Worm (Caenorhabditis elegans) whole organism, young adult: ENCODE measurements around the gene nhr-142.

Experiments used
- B0035.1 ChIP-seq: sonication (generic microtip); optimal IDR thresholded peaks from 2 replicates; lab custom pipeline; 2016; ENCODE audit warnings: missing genetic modification characterization, mild to moderate bottlenecking, missing compliant biosample characterization, missing genotype, missing genetic modification reagents
- C06A6.2 ChIP-seq: fragments of 200-800 bp; sonication (Bioruptor generic); conservative IDR thresholded peaks from 2 replicates; pipeline ENCODE4 v1.3.6; 2022; ENCODE audit warnings: missing genetic modification characterization, missing compliant biosample characterization
- F22D6.2 ChIP-seq: sonication (generic microtip); optimal IDR thresholded peaks from 2 replicates; lab custom pipeline; 2016; ENCODE audit warnings: mild to moderate bottlenecking, missing genetic modification characterization, missing compliant biosample characterization
- F33H1.4 ChIP-seq: fragments of 200-800 bp; sonication (Bioruptor generic); IDR thresholded peaks from 2 replicates; pipeline ENCODE4 v1.3.6; 2022; ENCODE audit warnings: missing genetic modification reagents, missing genetic modification characterization, missing compliant biosample characterization
- F37B4.10 ChIP-seq: fragments of 200-800 bp; sonication (Bioruptor generic); IDR thresholded peaks from 2 replicates; pipeline ENCODE4 v1.3.6; 2022; ENCODE audit warnings: missing genetic modification characterization, missing compliant biosample characterization
- F49E8.2 ChIP-seq: sonication (generic microtip); optimal IDR thresholded peaks from 3 replicates; lab custom pipeline; 2017; ENCODE audit warnings: missing genetic modification characterization, mild to moderate bottlenecking, missing compliant biosample characterization, antibody characterized with exemption, moderate library complexity; ENCODE audit not compliant: insufficient read depth
- F57A8.1 ChIP-seq: fragments of 200-800 bp; sonication (Bioruptor generic); optimal IDR thresholded peaks from 2 replicates; lab custom pipeline; 2018; ENCODE audit warnings: mild to moderate bottlenecking, missing genetic modification characterization, moderate library complexity, missing compliant biosample characterization
- K12H6.12 ChIP-seq: fragments of 200-800 bp; sonication (Bioruptor generic); optimal IDR thresholded peaks from 2 replicates; lab custom pipeline; 2018; ENCODE audit warnings: mild to moderate bottlenecking, missing genetic modification characterization, missing compliant biosample characterization
- Y53G8AR.9 ChIP-seq: fragments of 200-800 bp; sonication (Bioruptor generic); conservative IDR thresholded peaks from 2 replicates; pipeline ENCODE4 v1.3.6; 2022; ENCODE audit warnings: missing genetic modification reagents, missing genetic modification characterization, missing compliant biosample characterization
- akir-1 ChIP-seq: fragments of 200-800 bp; sonication (Bioruptor generic); optimal IDR thresholded peaks from 2 replicates; lab custom pipeline; 2018; ENCODE audit warnings: mild to moderate bottlenecking, missing genetic modification characterization, moderate library complexity, missing compliant biosample characterization
- ama-1 ChIP-seq, 3 experiments: fragments of 150-350 bp in 1 of 3; sonication (generic microtip) in 2 of 3; optimal IDR thresholded peaks; 2 replicates each; lab custom pipeline; 2014 to 2018; ENCODE audit warnings: missing biosample characterization in 2 of 3, missing genetic modification characterization in 2 of 3, missing genetic modification reagents in 2 of 3
- aptf-2 ChIP-seq: fragments of 200-800 bp; sonication (Bioruptor generic); conservative IDR thresholded peaks from 2 replicates; pipeline ENCODE4 v1.3.6; 2022; ENCODE audit warnings: missing genetic modification reagents, missing genetic modification characterization, missing compliant biosample characterization
- aptf-3 ChIP-seq: fragments of 200-800 bp; sonication (Bioruptor generic); IDR thresholded peaks from 2 replicates; pipeline ENCODE4 v1.3.6; 2022; ENCODE audit warnings: missing genetic modification characterization, missing compliant biosample characterization
- athp-1 ChIP-seq: sonication (generic microtip); optimal IDR thresholded peaks from 2 replicates; lab custom pipeline; 2017; ENCODE audit warnings: mild to moderate bottlenecking, missing genetic modification characterization, missing compliant biosample characterization
- attf-3 ChIP-seq: fragments of 200-800 bp; sonication (Bioruptor generic); conservative IDR thresholded peaks from 2 replicates; pipeline ENCODE4 v1.3.6; 2022; ENCODE audit warnings: missing genetic modification reagents, missing genetic modification characterization, missing compliant biosample characterization
- bed-1 ChIP-seq: fragments of 200-800 bp; sonication (Bioruptor generic); IDR thresholded peaks from 2 replicates; pipeline ENCODE4 v1.3.6; 2022; ENCODE audit warnings: missing genetic modification reagents, missing genetic modification characterization, missing compliant biosample characterization
- ceh-79 ChIP-seq: sonication (generic microtip); optimal IDR thresholded peaks from 2 replicates; lab custom pipeline; 2017; ENCODE audit warnings: mild to moderate bottlenecking, missing genetic modification characterization, missing compliant biosample characterization
- chd-7 ChIP-seq: sonication (generic microtip); optimal IDR thresholded peaks from 2 replicates; lab custom pipeline; 2016; ENCODE audit warnings: mild to moderate bottlenecking, missing genetic modification characterization, moderate library complexity, missing compliant biosample characterization
- die-1 ChIP-seq: sonication (generic microtip); optimal IDR thresholded peaks from 2 replicates; lab custom pipeline; 2016; ENCODE audit warnings: missing genotype, mild to moderate bottlenecking, missing genetic modification characterization, missing compliant biosample characterization
- dox-1 ChIP-seq: fragments of 200-800 bp; sonication (Bioruptor generic); IDR thresholded peaks from 2 replicates; pipeline ENCODE4 v1.3.6; 2022; ENCODE audit warnings: missing genetic modification reagents, missing genetic modification characterization, missing compliant biosample characterization
- dpff-1 ChIP-seq: sonication (generic microtip); optimal IDR thresholded peaks from 2 replicates; lab custom pipeline; 2017; ENCODE audit warnings: mild to moderate bottlenecking, missing genetic modification characterization, missing compliant biosample characterization
- dpl-1 ChIP-seq: fragments of 150-350 bp; optimal IDR thresholded peaks from 2 replicates; lab custom pipeline; 2014; ENCODE audit warnings: missing biosample characterization, missing genetic modification reagents, missing genetic modification characterization
- efl-1 ChIP-seq: fragments of 150-350 bp; optimal IDR thresholded peaks from 2 replicates; lab custom pipeline; 2014; ENCODE audit warnings: missing biosample characterization, missing genetic modification reagents, missing genetic modification characterization
- hlh-26 ChIP-seq: fragments of 200-800 bp; sonication (Bioruptor generic); conservative IDR thresholded peaks from 2 replicates; pipeline ENCODE4 v1.3.6; 2022; ENCODE audit warnings: missing genetic modification reagents, missing genetic modification characterization, missing compliant biosample characterization
- hsf-1 ChIP-seq: fragments of 200-800 bp; sonication (Bioruptor generic); IDR thresholded peaks from 2 replicates; pipeline ENCODE4 v1.3.6; 2022; ENCODE audit warnings: missing genetic modification reagents, missing genetic modification characterization, missing compliant biosample characterization
- lin-40 ChIP-seq: sonication (generic microtip); optimal IDR thresholded peaks from 2 replicates; lab custom pipeline; 2016; ENCODE audit warnings: missing genetic modification characterization, mild to moderate bottlenecking, missing compliant biosample characterization, missing genotype, missing genetic modification reagents
- lin-54 ChIP-seq: fragments of 200-800 bp; sonication (Bioruptor generic); optimal IDR thresholded peaks from 2 replicates; lab custom pipeline; 2018; ENCODE audit warnings: mild to moderate bottlenecking, missing genetic modification characterization, missing compliant biosample characterization
- madf-3 ChIP-seq: fragments of 200-800 bp; sonication (Bioruptor generic); IDR thresholded peaks from 2 replicates; pipeline ENCODE4 v1.3.6; 2022; ENCODE audit warnings: missing genetic modification reagents, missing genetic modification characterization, missing compliant biosample characterization
- madf-6 ChIP-seq: fragments of 200-800 bp; sonication (Bioruptor generic); IDR thresholded peaks from 2 replicates; pipeline ENCODE4 v1.3.6; 2022; ENCODE audit warnings: missing genetic modification reagents, missing genetic modification characterization, missing compliant biosample characterization
- nfyb-1 ChIP-seq: fragments of 200-800 bp; sonication (Bioruptor generic); IDR thresholded peaks from 2 replicates; pipeline ENCODE4 v1.3.6; 2022; ENCODE audit warnings: missing genetic modification reagents, missing genetic modification characterization, missing compliant biosample characterization
- nhr-80 ChIP-seq: sonication (generic microtip); optimal IDR thresholded peaks from 2 replicates; lab custom pipeline; 2016; ENCODE audit warnings: missing genetic modification characterization, missing compliant biosample characterization
- rcor-1 ChIP-seq: fragments of 200-800 bp; sonication (Bioruptor generic); IDR thresholded peaks from 2 replicates; pipeline ENCODE4 v1.3.6; 2022; ENCODE audit warnings: missing genetic modification reagents, missing genetic modification characterization, missing compliant biosample characterization
- rec-8 ChIP-seq, 2 experiments: sonication (generic microtip); optimal IDR thresholded peaks; 2 replicates each; lab custom pipeline; 2016; ENCODE audit warnings: mild to moderate bottlenecking in 2 of 2, missing genetic modification characterization in 2 of 2, missing genetic modification reagents in 2 of 2, missing genotype in 2 of 2, missing biosample characterization in 1 of 2, missing compliant biosample characterization in 1 of 2, moderate library complexity in 1 of 2
- repo-1 ChIP-seq: sonication (generic microtip); optimal IDR thresholded peaks from 2 replicates; lab custom pipeline; 2017; ENCODE audit warnings: mild to moderate bottlenecking, missing genetic modification characterization, missing compliant biosample characterization
- somi-1 ChIP-seq: fragments of 200-800 bp; sonication (Bioruptor generic); optimal IDR thresholded peaks from 2 replicates; lab custom pipeline; 2018; ENCODE audit warnings: mild to moderate bottlenecking, missing genetic modification characterization, missing compliant biosample characterization
- tbp1 ChIP-seq: fragments of 200-800 bp; sonication (Bioruptor generic); optimal IDR thresholded peaks from 2 replicates; lab custom pipeline; 2018; ENCODE audit warnings: mild to moderate bottlenecking, missing genetic modification characterization, missing compliant biosample characterization
- unc-130 ChIP-seq: sonication (generic microtip); optimal IDR thresholded peaks from 2 replicates; lab custom pipeline; 2016; ENCODE audit warnings: missing genetic modification reagents, missing genetic modification characterization, missing compliant biosample characterization
- zfh-2 ChIP-seq: fragments of 200-800 bp; sonication (Bioruptor generic); conservative IDR thresholded peaks from 2 replicates; pipeline ENCODE4 v1.3.6; 2022; ENCODE audit warnings: missing genetic modification reagents, missing genetic modification characterization, missing compliant biosample characterization
- zim-3 ChIP-seq: sonication (generic microtip); optimal IDR thresholded peaks from 2 replicates; lab custom pipeline; 2017; ENCODE audit warnings: mild to moderate bottlenecking, missing genetic modification characterization, moderate library complexity, missing compliant biosample characterization
- ztf-26 ChIP-seq: sonication (generic microtip); optimal IDR thresholded peaks from 2 replicates; lab custom pipeline; 2017; ENCODE audit warnings: missing genetic modification characterization, missing compliant biosample characterization
- ztf-3 ChIP-seq: fragments of 200-800 bp; sonication (Bioruptor generic); optimal IDR thresholded peaks from 2 replicates; lab custom pipeline; 2018; ENCODE audit warnings: mild to moderate bottlenecking, missing genetic modification characterization, missing compliant biosample characterization

Gene nhr-142

DNA sequence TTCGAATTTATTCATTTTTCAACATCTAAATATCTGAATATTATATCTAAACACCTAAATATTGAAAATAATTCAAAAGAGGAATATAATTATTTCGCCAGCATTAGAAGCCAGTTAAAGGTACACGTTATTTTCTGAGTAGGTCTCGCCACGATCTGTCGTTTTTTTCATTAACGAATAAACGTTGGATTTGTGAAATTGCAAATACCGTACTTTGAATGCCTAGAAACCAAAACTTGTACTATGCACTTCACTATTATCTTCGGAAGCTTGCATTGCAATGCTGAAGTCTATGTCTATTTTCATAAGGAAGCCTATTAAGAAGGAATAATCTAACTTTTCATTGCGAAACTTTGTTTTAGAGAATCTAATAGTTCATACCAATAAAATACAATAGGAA, 17.9 kb downstream of the nhr-142 start (continued):
- TF ChIP-seq tbp1 (GFP tag; lab: Kevin White, UChicago): no peak
- TF ChIP-seq, all 124 proteins: peak for 6

DNA sequence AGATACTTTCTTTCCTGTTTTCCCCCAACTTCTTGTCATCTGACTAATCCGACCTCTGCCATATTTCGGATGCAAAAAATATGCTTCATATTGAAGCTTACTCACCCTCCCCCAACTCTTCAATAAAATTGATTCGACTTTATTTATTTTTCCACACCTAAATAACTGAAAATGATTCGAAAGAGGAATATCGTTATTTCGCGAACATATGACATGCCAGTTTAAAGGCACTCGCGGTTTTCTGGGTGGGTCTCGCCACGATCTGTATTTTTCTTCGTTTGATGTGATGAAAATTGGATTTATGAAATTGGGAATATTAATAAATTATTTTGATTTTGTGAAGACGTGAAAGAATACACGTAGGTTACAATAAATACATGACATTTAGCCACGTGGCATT, 18.7 kb downstream of the nhr-142 start, which contains the start of gene F44E7.3:
Gene F44E7.3 (plus strand): TSS at position 319 of the 400 bp plus-strand sequence.
- peak; percentile 27 for TF ChIP-seq ama-1 (optimal IDR thresholded peaks at IDR 0.05; lab: Kevin White, UChicago)
- TF ChIP-seq ama-1 (GFP tag; optimal IDR thresholded peaks at IDR 0.05; lab: Kevin White, UChicago): no peak
- 0 out of 2 replicates have a peak, but pooled peaks have one; percentile 24 for TF ChIP-seq madf-3 (GFP tag; lab: Robert Waterston, UW)
- no peak for TF ChIP-seq F49E8.2

DNA sequence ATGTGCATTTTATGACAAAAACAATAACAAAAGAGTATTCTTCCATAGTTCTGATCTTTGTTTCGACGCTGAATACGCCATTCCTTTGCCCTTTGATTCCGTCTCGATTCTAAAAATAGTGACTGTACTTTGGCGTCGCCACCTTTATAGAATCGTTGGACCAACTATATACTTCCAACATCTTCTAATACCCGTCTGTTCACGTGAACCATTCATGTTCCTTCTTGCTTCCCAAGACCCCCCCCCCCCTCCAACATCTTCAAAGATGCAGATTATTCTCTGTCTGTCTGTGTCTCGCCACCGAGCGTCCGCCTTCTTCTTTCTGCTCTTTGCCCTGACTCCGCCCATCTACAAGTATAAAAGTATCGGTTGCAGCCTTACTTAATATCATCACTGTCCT, 20.4 kb downstream of the nhr-142 start:
- TF ChIP-seq rcor-1: no peak
- TF ChIP-seq athp-1 (tag; lab: Kevin White, UChicago): no peak
- no peak for TF ChIP-seq F57A8.1 (GFP tag; lab: Kevin White, UChicago)
- no peak for TF ChIP-seq B0035.1
- no peak for TF ChIP-seq die-1 (tag; lab: Kevin White, UChicago)
- TF ChIP-seq F33H1.4: no peak
- no peak for TF ChIP-seq chd-7 (tag; lab: Kevin White, UChicago)

DNA sequence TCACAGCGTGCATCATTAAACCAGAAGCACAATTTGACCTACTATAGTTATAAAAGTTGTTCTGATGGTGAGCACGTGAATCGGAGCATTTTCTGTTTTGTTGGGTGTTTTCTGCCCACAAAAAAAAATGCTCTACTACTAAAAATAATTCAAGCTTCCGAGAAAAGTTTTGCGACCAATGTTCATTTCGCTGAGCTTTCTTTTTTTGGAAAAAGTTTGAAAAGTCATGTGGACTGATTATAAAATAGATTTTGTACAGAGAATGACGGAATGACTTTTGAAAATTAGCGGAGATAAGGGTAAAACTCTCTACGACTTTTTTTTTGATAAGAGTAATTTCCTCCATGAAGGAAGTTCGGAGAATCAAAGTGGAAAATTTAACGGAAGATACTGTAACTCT, 20.9 kb downstream of the nhr-142 start:
- peak; percentile 44 for TF ChIP-seq nhr-80
- no peak for TF ChIP-seq attf-3 (GFP tag; lab: Robert Waterston, UW)
- TF ChIP-seq, all 124 proteins: peak for 1

DNA sequence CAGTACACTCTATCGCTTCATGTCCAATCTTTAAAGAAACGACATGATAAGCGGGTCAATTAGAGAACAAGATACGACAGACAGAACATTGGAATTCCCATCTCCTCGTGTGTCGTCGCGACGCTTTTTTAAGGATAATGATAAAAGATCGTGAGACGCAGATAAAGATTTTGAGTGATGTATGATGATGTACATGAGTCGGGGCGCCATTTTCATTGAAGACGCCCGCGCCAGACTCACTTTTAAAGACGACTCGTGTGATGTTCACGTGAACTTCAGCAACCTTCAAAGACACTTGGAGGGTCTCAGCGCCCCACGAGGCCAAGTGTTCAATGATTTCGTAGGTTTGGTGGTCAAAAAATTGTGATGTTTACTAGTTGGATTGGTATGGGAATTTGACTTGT, 22.1 kb downstream of the nhr-142 start:
- TF ChIP-seq dox-1 (GFP tag; lab: Robert Waterston, UW): no peak; the same call in 1 of the 2 replicates
- peak; percentile 26 for TF ChIP-seq die-1 (tag; lab: Kevin White, UChicago)
- no peak for TF ChIP-seq aptf-2 (GFP tag; lab: Robert Waterston, UW)
- no peak for TF ChIP-seq efl-1 (GFP tag; lab: Kevin White, UChicago)
- no peak for TF ChIP-seq dpff-1 (tag; lab: Kevin White, UChicago)
- TF ChIP-seq aptf-3: no peak
- no peak for TF ChIP-seq hlh-26 (GFP tag; lab: Robert Waterston, UW)
- no peak for TF ChIP-seq zim-3 (tag; lab: Kevin White, UChicago)
- no peak for TF ChIP-seq lin-54
- peak; percentile 65 for TF ChIP-seq nfyb-1 (GFP tag; lab: Robert Waterston, UW)
- no peak for TF ChIP-seq zfh-2 (GFP tag; lab: Robert Waterston, UW)
- peak; percentile 64 for TF ChIP-seq F22D6.2 (tag; lab: Kevin White, UChicago)
- no peak for TF ChIP-seq bed-1 (GFP tag; lab: Robert Waterston, UW)
- TF ChIP-seq tbp1 (GFP tag; lab: Kevin White, UChicago): peak; percentile 15
- TF ChIP-seq rec-8 (tag; optimal IDR thresholded peaks at IDR 0.05; lab: Kevin White, UChicago): no peak
- TF ChIP-seq ama-1 (optimal IDR thresholded peaks at IDR 0.05; lab: Kevin White, UChicago): no peak
- TF ChIP-seq ama-1 (GFP tag; optimal IDR thresholded peaks at IDR 0.05; lab: Kevin White, UChicago): no peak
- TF ChIP-seq hsf-1 (GFP tag; lab: Robert Waterston, UW): no peak
- TF ChIP-seq unc-130 (GFP tag; lab: Kevin White, UChicago): no peak
- TF ChIP-seq somi-1 (GFP tag; lab: Kevin White, UChicago): peak; percentile 89
- TF ChIP-seq C06A6.2 (GFP tag; lab: Robert Waterston, UW): peak; percentile 37; the same call in 1 of the 2 replicates
- TF ChIP-seq ztf-26: peak; percentile 56
- peak; percentile 82 for TF ChIP-seq lin-40 (tag; lab: Kevin White, UChicago)
- TF ChIP-seq chd-7 (tag; lab: Kevin White, UChicago): peak; percentile 42
- TF ChIP-seq F33H1.4: no peak
- peak; percentile 18 for TF ChIP-seq K12H6.12 (tag; lab: Kevin White, UChicago)
- TF ChIP-seq ztf-3 (GFP tag; lab: Kevin White, UChicago): no peak
- TF ChIP-seq Y53G8AR.9 (GFP tag; lab: Robert Waterston, UW): no peak
- TF ChIP-seq akir-1 (GFP tag; lab: Kevin White, UChicago): no peak
- TF ChIP-seq madf-6: no peak
- TF ChIP-seq nhr-80: peak; percentile 77
- TF ChIP-seq repo-1 (tag; lab: Kevin White, UChicago): no peak
- TF ChIP-seq madf-3 (GFP tag; lab: Robert Waterston, UW): 0 out of 2 replicates have a peak, but pooled peaks have one; percentile 33
- no peak for TF ChIP-seq ceh-79 (tag; lab: Kevin White, UChicago)
- TF ChIP-seq dpl-1 (GFP tag; lab: Kevin White, UChicago): no peak
- TF ChIP-seq F37B4.10: no peak
